Worm (Caenorhabditis elegans) whole organism, L2 larva: ENCODE measurements around the gene T13C5.7.
A peak's percentile ranks its signal among the peaks of the same experiment; 100 is the strongest.

ENCODE experiments used
- F13H6.1 ChIP-seq: sonication (generic microtip); optimal IDR thresholded peaks from 2 replicates; lab custom pipeline; 2016; ENCODE audit warnings: missing genetic modification characterization, missing compliant biosample characterization
- R02D3.7 ChIP-seq: fragments of 150-350 bp; optimal IDR thresholded peaks from 2 replicates; lab custom pipeline; 2014; ENCODE audit warnings: missing biosample characterization, missing genetic modification characterization
- Y55F3AM.14 ChIP-seq: fragments of 200-800 bp; sonication (Bioruptor generic); optimal IDR thresholded peaks from 2 replicates; lab custom pipeline; 2018; ENCODE audit warnings: mild to moderate bottlenecking, missing genetic modification characterization, missing compliant biosample characterization
- ZK546.5 ChIP-seq: sonication (generic microtip); optimal IDR thresholded peaks from 2 replicates; lab custom pipeline; 2017; ENCODE audit warnings: missing biosample characterization, missing genetic modification characterization
- alr-1 ChIP-seq: fragments of 150-350 bp; optimal IDR thresholded peaks from 2 replicates; lab custom pipeline; 2014; ENCODE audit warnings: missing biosample characterization, missing genetic modification characterization
- aly-2 ChIP-seq: fragments of 150-350 bp; optimal IDR thresholded peaks from 2 replicates; lab custom pipeline; 2014; ENCODE audit warnings: missing biosample characterization, missing genetic modification characterization
- ama-1 ChIP-seq: fragments of 150-350 bp; optimal IDR thresholded peaks from 2 replicates; lab custom pipeline; 2018; ENCODE audit warnings: inconsistent platforms
- ceh-16 ChIP-seq: fragments of 150-350 bp; optimal IDR thresholded peaks from 2 replicates; lab custom pipeline; 2014; ENCODE audit warnings: missing biosample characterization, missing genetic modification characterization
- ceh-82 ChIP-seq: fragments of 150-350 bp; optimal IDR thresholded peaks from 2 replicates; lab custom pipeline; 2014; ENCODE audit warnings: missing biosample characterization, missing genetic modification characterization
- crh-2 ChIP-seq: sonication (generic microtip); optimal IDR thresholded peaks from 2 replicates; lab custom pipeline; 2017; ENCODE audit warnings: missing biosample characterization, missing genetic modification characterization
- dmd-4 ChIP-seq: sonication (generic microtip); optimal IDR thresholded peaks from 2 replicates; lab custom pipeline; 2017; ENCODE audit warnings: missing biosample characterization, missing genetic modification characterization
- egl-27 ChIP-seq: sonication (generic microtip); optimal IDR thresholded peaks from 3 replicates; lab custom pipeline; 2017; ENCODE audit warnings: missing biosample characterization, missing genetic modification reagents, missing genetic modification characterization
- elt-1 ChIP-seq: fragments of 150-350 bp; optimal IDR thresholded peaks from 2 replicates; lab custom pipeline; 2014; ENCODE audit warnings: missing biosample characterization, missing genetic modification characterization
- elt-3 ChIP-seq: sonication (generic microtip); optimal IDR thresholded peaks from 2 replicates; lab custom pipeline; 2017; ENCODE audit warnings: missing biosample characterization, missing genetic modification characterization
- fos-1 ChIP-seq: fragments of 150-350 bp; optimal IDR thresholded peaks from 2 replicates; lab custom pipeline; 2014; ENCODE audit warnings: missing biosample characterization, missing genetic modification characterization
- gmeb-1 ChIP-seq: fragments of 150-350 bp; optimal IDR thresholded peaks from 2 replicates; lab custom pipeline; 2014; ENCODE audit warnings: missing biosample characterization, missing genetic modification characterization
- lin-13 ChIP-seq: fragments of 150-350 bp; optimal IDR thresholded peaks from 2 replicates; lab custom pipeline; 2014; ENCODE audit warnings: missing biosample characterization, missing genetic modification reagents, missing genetic modification characterization
- lin-39 ChIP-seq: fragments of 150-350 bp; optimal IDR thresholded peaks from 2 replicates; lab custom pipeline; 2014; ENCODE audit warnings: missing biosample characterization, missing genetic modification reagents, missing genetic modification characterization
- lsy-2 ChIP-seq, 2 experiments: fragments of 150-350 bp in 1 of 2; sonication (generic microtip) in 1 of 2; optimal IDR thresholded peaks; 2 replicates each; lab custom pipeline; 2014 to 2017; ENCODE audit warnings: missing biosample characterization in 2 of 2, missing genetic modification characterization in 2 of 2
- mab-5 ChIP-seq: fragments of 150-350 bp; optimal IDR thresholded peaks from 2 replicates; lab custom pipeline; 2014; ENCODE audit warnings: missing biosample characterization, missing genetic modification characterization
- mbf-1 ChIP-seq: sonication (generic microtip); optimal IDR thresholded peaks from 2 replicates; lab custom pipeline; 2017; ENCODE audit warnings: missing biosample characterization, missing genetic modification characterization
- mdl-1 ChIP-seq, 2 experiments: fragments of 150-350 bp in 1 of 2; sonication (generic microtip) in 1 of 2; optimal IDR thresholded peaks; 2 replicates each; lab custom pipeline; 2017; ENCODE audit warnings: missing biosample characterization in 2 of 2, missing genetic modification characterization in 2 of 2
- nhr-10 ChIP-seq: sonication (generic microtip); optimal IDR thresholded peaks from 2 replicates; lab custom pipeline; 2017; ENCODE audit warnings: missing biosample characterization, missing genetic modification characterization
- nhr-11 ChIP-seq: fragments of 150-350 bp; optimal IDR thresholded peaks from 2 replicates; lab custom pipeline; 2014; ENCODE audit warnings: missing biosample characterization, missing genetic modification characterization
- nhr-12 ChIP-seq: fragments of 150-350 bp; optimal IDR thresholded peaks from 2 replicates; lab custom pipeline; 2014; ENCODE audit warnings: missing biosample characterization, missing genetic modification characterization
- nhr-129 ChIP-seq: fragments of 150-350 bp; optimal IDR thresholded peaks from 2 replicates; lab custom pipeline; 2014; ENCODE audit warnings: missing biosample characterization, missing genetic modification characterization
- nhr-21 ChIP-seq: fragments of 150-350 bp; optimal IDR thresholded peaks from 2 replicates; lab custom pipeline; 2014; ENCODE audit warnings: missing biosample characterization, missing genetic modification characterization
- nhr-23 ChIP-seq: fragments of 150-350 bp; optimal IDR thresholded peaks from 2 replicates; lab custom pipeline; 2014; ENCODE audit warnings: missing biosample characterization, missing genetic modification reagents, missing genetic modification characterization
- nhr-237 ChIP-seq: fragments of 150-350 bp; optimal IDR thresholded peaks from 2 replicates; lab custom pipeline; 2014; ENCODE audit warnings: missing biosample characterization, missing genetic modification characterization
- nhr-25 ChIP-seq: fragments of 150-350 bp; sonication (generic microtip); optimal IDR thresholded peaks from 3 replicates; lab custom pipeline; 2014; ENCODE audit warnings: missing biosample characterization, missing genetic modification characterization
- nhr-6 ChIP-seq: fragments of 150-350 bp; optimal IDR thresholded peaks from 2 replicates; lab custom pipeline; 2014; ENCODE audit warnings: missing biosample characterization, missing genetic modification characterization
- nhr-77 ChIP-seq: fragments of 150-350 bp; optimal IDR thresholded peaks from 2 replicates; lab custom pipeline; 2014; ENCODE audit warnings: missing biosample characterization, missing genetic modification characterization
- peb-1 ChIP-seq: fragments of 150-350 bp; optimal IDR thresholded peaks from 2 replicates; lab custom pipeline; 2014; ENCODE audit warnings: missing biosample characterization, missing genetic modification characterization
- sem-4 ChIP-seq: fragments of 150-350 bp; optimal IDR thresholded peaks from 2 replicates; lab custom pipeline; 2014; ENCODE audit warnings: missing biosample characterization, missing genetic modification reagents, missing genetic modification characterization
- skn-1 ChIP-seq: sonication (generic microtip); optimal IDR thresholded peaks from 2 replicates; lab custom pipeline; 2017; ENCODE audit warnings: missing biosample characterization, missing genetic modification characterization
- sma-3 ChIP-seq: sonication (generic microtip); optimal IDR thresholded peaks from 2 replicates; lab custom pipeline; 2016; ENCODE audit warnings: missing genetic modification reagents, missing genetic modification characterization, missing compliant biosample characterization
- sma-9 ChIP-seq, 2 experiments: fragments of 150-350 bp in 1 of 2; sonication (generic microtip) in 1 of 2; optimal IDR thresholded peaks; 2 replicates each; lab custom pipeline; 2014 to 2016; ENCODE audit warnings: missing genetic modification characterization in 2 of 2, mild to moderate bottlenecking in 1 of 2, missing biosample characterization in 1 of 2, missing compliant biosample characterization in 1 of 2, missing genetic modification reagents in 1 of 2, moderate library complexity in 1 of 2
- snpc-4 ChIP-seq: fragments of 150-350 bp; optimal IDR thresholded peaks from 2 replicates; lab custom pipeline; 2014; ENCODE audit warnings: missing biosample characterization, missing genetic modification characterization
- unc-39 ChIP-seq: fragments of 150-350 bp; optimal IDR thresholded peaks from 2 replicates; lab custom pipeline; 2014; ENCODE audit warnings: missing biosample characterization, missing genetic modification characterization
- unc-55 ChIP-seq: fragments of 150-350 bp; sonication (generic microtip); optimal IDR thresholded peaks from 3 replicates; lab custom pipeline; 2014; ENCODE audit warnings: missing biosample characterization, missing genetic modification reagents, missing genetic modification characterization
- ztf-1 ChIP-seq: fragments of 200-800 bp; sonication (Bioruptor generic); conservative IDR thresholded peaks from 2 replicates; pipeline ENCODE4 v1.3.6; 2022; ENCODE audit warnings: missing genetic modification characterization, missing compliant biosample characterization
- ztf-11 ChIP-seq: sonication (generic microtip); optimal IDR thresholded peaks from 2 replicates; lab custom pipeline; 2017; ENCODE audit warnings: missing biosample characterization, missing genetic modification characterization
- ztf-4 ChIP-seq: fragments of 150-350 bp; optimal IDR thresholded peaks from 2 replicates; lab custom pipeline; 2014; ENCODE audit warnings: missing biosample characterization, missing genetic modification characterization

Gene T13C5.7

DNA sequence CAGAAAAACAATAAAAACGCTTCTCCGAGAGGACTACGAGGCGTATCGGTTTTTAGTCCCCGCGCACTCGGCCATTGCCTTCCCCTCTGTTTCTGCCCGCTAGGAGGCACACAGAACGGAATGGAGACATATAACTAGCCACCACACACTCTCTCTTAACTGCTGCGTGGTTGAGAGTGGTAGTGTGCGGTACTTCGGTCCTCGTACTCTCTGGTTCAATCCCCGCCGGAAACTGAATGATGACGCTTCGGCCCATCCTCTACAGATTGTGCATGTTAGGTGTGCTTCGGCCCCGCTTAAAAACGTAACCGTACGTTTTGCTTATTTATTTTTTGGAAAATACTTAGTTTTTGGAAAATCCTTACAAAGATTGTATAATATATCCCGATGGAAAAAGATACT is 27.3 kb downstream of the T13C5.7 start, which contains the start of gene T13C5.6 (continued):
- TF ChIP-seq ama-1 (lab: Kevin White, UChicago) (no peak), alr-1 (tag; lab: Kevin White, UChicago) (no peak), nhr-129 (tag; lab: Kevin White, UChicago) (peak; percentile 95), lsy-2 (tag; optimal IDR thresholded peaks at IDR 0.05; lab: Kevin White, UChicago) (peak; percentile 68 to 85), ceh-16 (peak; percentile 53), egl-27 (tag; lab: Kevin White, UChicago) (peak; percentile 90)

DNA sequence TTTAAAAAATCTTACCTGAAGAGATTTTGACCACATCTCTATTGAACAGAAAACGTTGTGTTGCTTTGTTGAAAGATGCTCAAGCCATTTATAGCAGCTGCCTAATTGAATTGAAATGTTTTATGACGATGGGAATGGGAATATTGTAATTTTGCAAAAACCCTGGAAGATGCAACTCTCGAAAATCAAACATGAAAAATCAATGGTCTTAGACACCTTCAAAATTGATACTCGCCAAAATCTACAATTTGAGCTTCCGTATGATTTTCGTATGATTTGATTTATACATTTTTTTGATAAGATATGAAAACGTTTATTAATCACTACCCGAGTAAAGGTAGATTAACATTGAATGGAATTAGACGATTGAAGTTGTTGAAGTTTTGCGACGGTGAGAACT is 28.1 kb downstream of the T13C5.7 start, which contains the start of gene C14F11.7:
C14F11.7 (minus strand) TSS at position 101 of the 400 bp plus-strand sequence.
- no peak for TF ChIP-seq ztf-4
- no peak for TF ChIP-seq crh-2
- no peak for TF ChIP-seq ceh-16
- TF ChIP-seq ztf-11 (tag; lab: Kevin White, UChicago) = no peak
- TF ChIP-seq R02D3.7 (tag; lab: Kevin White, UChicago) = no peak
- no peak for TF ChIP-seq nhr-129 (tag; lab: Kevin White, UChicago)
- TF ChIP-seq mab-5 (tag; lab: Kevin White, UChicago) = no peak
- no peak for TF ChIP-seq unc-55 (GFP tag; lab: Kevin White, UChicago)
- no peak for TF ChIP-seq egl-27 (tag; lab: Kevin White, UChicago)
- no peak for TF ChIP-seq snpc-4 (tag; lab: Kevin White, UChicago)
- no peak for TF ChIP-seq lin-13
- no peak for TF ChIP-seq F13H6.1 (tag; lab: Kevin White, UChicago)

DNA sequence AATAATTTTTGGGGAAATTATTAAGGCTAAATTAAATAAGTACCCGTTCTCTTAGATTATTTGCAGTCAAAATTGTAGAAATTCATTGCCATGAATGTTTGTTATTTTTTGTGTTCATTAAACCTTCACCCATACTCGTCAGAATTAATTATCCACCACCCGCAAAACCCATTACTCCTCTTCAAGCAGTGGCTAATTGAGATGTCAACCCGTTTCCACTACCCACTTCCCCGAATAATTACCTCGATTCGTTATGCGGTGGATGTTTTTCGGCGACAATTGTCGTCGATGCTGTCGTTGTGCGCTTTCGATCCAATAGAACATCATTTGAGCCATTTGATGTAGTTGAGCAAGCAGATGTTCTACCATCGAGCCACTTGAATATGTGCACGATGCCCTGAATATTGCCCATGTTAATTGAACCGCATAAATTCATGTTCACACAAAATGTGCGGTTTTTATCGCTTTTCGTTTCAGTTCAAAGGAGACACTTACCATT is 31.0 kb downstream of the T13C5.7 start:
- TF ChIP-seq lsy-2 (tag; optimal IDR thresholded peaks at IDR 0.05; lab: Kevin White, UChicago) (no peak), aly-2 (tag; lab: Kevin White, UChicago) (no peak), fos-1 (tag; lab: Kevin White, UChicago) (no peak), sma-3 (GFP tag; lab: Kevin White, UChicago) (no peak), peb-1 (tag; lab: Kevin White, UChicago) (no peak), mdl-1 (tag; optimal IDR thresholded peaks at IDR 0.05; lab: Kevin White, UChicago) (no peak), unc-39 (no peak), ama-1 (lab: Kevin White, UChicago) (no peak), ztf-11 (tag; lab: Kevin White, UChicago) (no peak), nhr-25 (no peak), nhr-77 (no peak), sem-4 (tag; lab: Kevin White, UChicago) (no peak)

DNA sequence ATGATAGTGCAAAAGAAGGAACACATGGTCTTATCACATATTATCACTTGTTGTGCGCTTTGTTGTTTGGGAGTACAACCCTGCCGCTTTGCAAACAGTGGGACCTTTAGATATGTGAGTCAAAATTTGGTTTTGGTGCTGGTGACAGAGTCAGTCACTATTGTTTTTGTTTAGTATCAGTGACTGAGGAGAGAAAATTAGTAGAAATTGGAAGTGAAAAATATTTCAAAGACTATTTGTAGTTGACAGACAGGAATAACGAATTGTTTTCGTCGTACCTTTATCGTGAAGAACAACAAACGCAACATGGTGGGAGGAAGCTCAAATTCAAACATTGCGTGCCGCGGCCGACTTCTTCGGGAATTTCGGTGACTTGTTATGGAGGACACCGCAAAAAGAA is 36.2 kb downstream of the T13C5.7 start, which contains the start of gene lrch-1:
lrch-1 (minus strand) TSS at position 101 of the 400 bp plus-strand sequence.
- no peak for TF ChIP-seq nhr-21 (tag; lab: Kevin White, UChicago)
- TF ChIP-seq ZK546.5 = no peak
- no peak for TF ChIP-seq ztf-4
- TF ChIP-seq unc-55 (GFP tag; lab: Kevin White, UChicago) = no peak

DNA sequence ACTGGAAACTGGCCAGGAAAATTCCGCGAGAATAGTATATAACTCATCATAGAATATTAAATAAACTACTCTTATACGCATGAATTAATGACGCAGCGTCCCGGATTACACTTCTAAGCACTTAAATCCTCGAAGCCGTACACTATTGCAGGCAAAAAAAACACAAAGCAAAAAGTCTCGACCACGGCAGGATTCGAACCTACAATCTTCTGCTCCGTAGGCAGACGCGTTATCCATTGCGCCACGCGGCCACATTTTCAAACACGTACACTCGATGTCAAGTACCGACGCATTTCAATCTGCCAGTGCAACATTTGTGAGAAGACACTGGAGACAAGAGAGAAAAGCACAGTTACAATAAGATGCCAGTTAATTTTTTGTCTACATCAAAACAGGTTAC is 39.5 kb downstream of the T13C5.7 start:
- no peak for TF ChIP-seq gmeb-1 (tag; lab: Kevin White, UChicago)
- peak; percentile 83 for TF ChIP-seq nhr-129 (tag; lab: Kevin White, UChicago)
- TF ChIP-seq peb-1 (tag; lab: Kevin White, UChicago) = no peak
- TF ChIP-seq mbf-1 (tag; lab: Kevin White, UChicago) = no peak
- TF ChIP-seq egl-27 (tag; lab: Kevin White, UChicago) = peak; percentile 53
- TF ChIP-seq dmd-4 = no peak
- TF ChIP-seq skn-1 = no peak
- peak; percentile 44 for TF ChIP-seq crh-2
- TF ChIP-seq ama-1 (lab: Kevin White, UChicago) = no peak
- no peak for TF ChIP-seq ceh-16
- no peak for TF ChIP-seq nhr-6 (tag; lab: Kevin White, UChicago)
- no peak for TF ChIP-seq nhr-23
- no peak for TF ChIP-seq aly-2 (tag; lab: Kevin White, UChicago)
- no peak for TF ChIP-seq nhr-25
- peak; percentile 35 for TF ChIP-seq sma-3 (GFP tag; lab: Kevin White, UChicago)
- TF ChIP-seq nhr-237 (tag; lab: Kevin White, UChicago) = no peak
- TF ChIP-seq Y55F3AM.14 = peak; percentile 34
- TF ChIP-seq ztf-1 (GFP tag; lab: Robert Waterston, UW) = no peak
- TF ChIP-seq nhr-21 (tag; lab: Kevin White, UChicago) = peak; percentile 27
- TF ChIP-seq nhr-11 = no peak
- TF ChIP-seq ztf-4 = no peak
- TF ChIP-seq unc-39 = no peak
- TF ChIP-seq ceh-82 (tag; lab: Kevin White, UChicago) = no peak
- no peak for TF ChIP-seq mdl-1 (tag; optimal IDR thresholded peaks at IDR 0.05; lab: Kevin White, UChicago)
- TF ChIP-seq F13H6.1 (tag; lab: Kevin White, UChicago) = peak; percentile 38
- no peak for TF ChIP-seq lin-39 (tag; lab: Kevin White, UChicago)
- TF ChIP-seq sma-9 (GFP tag; optimal IDR thresholded peaks at IDR 0.05; lab: Kevin White, UChicago) = peak; percentile 76
- TF ChIP-seq sma-9 (tag; optimal IDR thresholded peaks at IDR 0.05; lab: Kevin White, UChicago) = no peak
- no peak for TF ChIP-seq elt-3 (tag; lab: Kevin White, UChicago)
- no peak for TF ChIP-seq nhr-12 (tag; lab: Kevin White, UChicago)
- peak in 1 of 2 experiments; percentile 21 for TF ChIP-seq lsy-2 (tag; optimal IDR thresholded peaks at IDR 0.05; lab: Kevin White, UChicago)
- no peak for TF ChIP-seq nhr-10 (tag; lab: Kevin White, UChicago)
- peak; percentile 11 for TF ChIP-seq mab-5 (tag; lab: Kevin White, UChicago)
- TF ChIP-seq elt-1 (tag; lab: Kevin White, UChicago) = no peak
- TF ChIP-seq alr-1 (tag; lab: Kevin White, UChicago) = no peak
